Worm (Caenorhabditis elegans) whole organism, mixed stage, embryonic: Measurements from ENCODE around the gene F21C10.9.

Experiments used
- drap-1 ChIP-seq: fragments of 200-800 bp; sonication (Bioruptor generic); optimal IDR thresholded peaks from 3 replicates; lab custom pipeline; 2018; ENCODE audit warnings: mild to moderate bottlenecking, missing genetic modification characterization, missing compliant biosample characterization
- mep-1 ChIP-seq: fragments of 150-350 bp; optimal IDR thresholded peaks from 2 replicates; lab custom pipeline; 2017; ENCODE audit warnings: missing biosample characterization, missing genetic modification reagents, missing genetic modification characterization, inconsistent platforms
- nhr-12 ChIP-seq: fragments of 150-350 bp; optimal IDR thresholded peaks from 2 replicates; lab custom pipeline; 2014; ENCODE audit warnings: missing biosample characterization, missing genetic modification characterization
- nhr-76 ChIP-seq: sonication (generic microtip); optimal IDR thresholded peaks from 2 replicates; lab custom pipeline; 2017; ENCODE audit warnings: missing biosample characterization, missing genetic modification characterization
- pha-4 ChIP-seq: fragments of 150-350 bp; optimal IDR thresholded peaks from 2 replicates; lab custom pipeline; 2018; ENCODE audit warnings: missing biosample characterization, missing genetic modification reagents, missing genetic modification characterization
- unc-39 ChIP-seq: fragments of 150-350 bp; optimal IDR thresholded peaks from 2 replicates; lab custom pipeline; 2014; ENCODE audit warnings: missing biosample characterization, missing genetic modification characterization

DNA sequence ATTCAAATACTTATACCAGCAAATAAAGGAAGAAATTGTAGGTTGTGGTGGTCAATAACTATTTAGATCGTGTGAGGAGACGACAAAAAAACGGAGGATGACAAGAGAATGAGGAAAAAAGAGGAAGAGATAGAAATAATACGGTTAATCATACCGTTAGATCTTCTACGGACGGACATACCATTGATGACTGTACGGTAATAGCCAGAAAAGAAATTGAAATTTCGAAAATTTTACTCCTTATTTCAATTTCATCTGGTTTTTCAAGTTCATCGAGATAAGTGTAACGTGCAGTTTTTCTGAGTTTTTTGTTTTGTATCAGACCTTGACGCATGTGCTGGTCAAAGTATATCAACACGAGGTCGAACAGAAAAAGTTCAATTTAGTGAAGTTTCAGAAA lies 32.6 kb downstream of the F21C10.9 start:
- no peak for TF ChIP-seq mep-1 (tag; lab: Kevin White, UChicago)
- TF ChIP-seq pha-4 (tag; lab: Kevin White, UChicago), result no peak
- no peak for TF ChIP-seq drap-1 (GFP tag; lab: Kevin White, UChicago)
- TF ChIP-seq nhr-76 (tag; lab: Kevin White, UChicago), result no peak
- no peak for TF ChIP-seq unc-39 (tag; lab: Kevin White, UChicago)
- TF ChIP-seq nhr-12, result no peak
